Worm (Caenorhabditis elegans) whole organism, late embryonic: ENCODE results near the gene trpp-5.

Experiments used
- ceh-9 ChIP-seq: sonication (generic microtip); optimal IDR thresholded peaks from 2 replicates; lab custom pipeline; 2016; ENCODE audit warnings: mild to moderate bottlenecking, missing genetic modification characterization, inconsistent platforms, missing compliant biosample characterization
- fkh-6 ChIP-seq: sonication (generic microtip); optimal IDR thresholded peaks from 2 replicates; lab custom pipeline; 2016; ENCODE audit warnings: missing genetic modification characterization, missing compliant biosample characterization
- hlh-6 ChIP-seq: sonication (generic microtip); optimal IDR thresholded peaks from 2 replicates; lab custom pipeline; 2016; ENCODE audit warnings: missing genotype, missing genetic modification characterization, missing compliant biosample characterization
- nhr-11 ChIP-seq: fragments of 150-350 bp; optimal IDR thresholded peaks from 2 replicates; lab custom pipeline; 2014; ENCODE audit warnings: missing biosample characterization, missing genetic modification characterization
- pqm-1 ChIP-seq: sonication (generic microtip); optimal IDR thresholded peaks from 2 replicates; lab custom pipeline; 2016; ENCODE audit warnings: missing genetic modification characterization, missing compliant biosample characterization
- unc-55 ChIP-seq: sonication (generic microtip); optimal IDR thresholded peaks from 2 replicates; lab custom pipeline; 2017; ENCODE audit warnings: missing biosample characterization, missing genetic modification reagents, missing genetic modification characterization
- ztf-16 ChIP-seq: sonication (generic microtip); optimal IDR thresholded peaks from 2 replicates; lab custom pipeline; 2017; ENCODE audit warnings: missing genetic modification characterization, missing compliant biosample characterization

- TF ChIP-seq fkh-6 = no peak
- no peak for TF ChIP-seq ceh-9
- no peak for TF ChIP-seq hlh-6 (tag; lab: Kevin White, UChicago)
- TF ChIP-seq unc-55 (GFP tag; lab: Kevin White, UChicago) = no peak
- no peak for TF ChIP-seq pqm-1 (tag; lab: Kevin White, UChicago)
- TF ChIP-seq ztf-16 = no peak
- no peak for TF ChIP-seq nhr-11 (tag; lab: Kevin White, UChicago)
Observed at ce11 chrII:12214562-12214961, 12.4 kb upstream of the trpp-5 start.
